Worm (Caenorhabditis elegans) whole organism, midembryonic: ENCODE results near the gene tpa-1.

Experiments used
- T22C8.4 ChIP-seq: fragments of 200-800 bp; sonication (Bioruptor generic); IDR thresholded peaks from 2 replicates; pipeline ENCODE4 v1.3.6; 2022; ENCODE audit warnings: missing genetic modification characterization, missing compliant biosample characterization
- cog-1 ChIP-seq: sonication (generic microtip); optimal IDR thresholded peaks from 2 replicates; lab custom pipeline; 2016; ENCODE audit warnings: missing genetic modification characterization, missing compliant biosample characterization
- flt-1 ChIP-seq: fragments of 200-800 bp; sonication (Bioruptor generic); IDR thresholded peaks from 2 replicates; pipeline ENCODE4 v1.3.6; 2022; ENCODE audit warnings: missing genetic modification characterization, missing compliant biosample characterization
- klf-2 ChIP-seq: fragments of 200-800 bp; sonication (Bioruptor generic); conservative IDR thresholded peaks from 2 replicates; pipeline ENCODE4 v1.3.6; 2022; ENCODE audit warnings: missing genetic modification reagents, missing genetic modification characterization, missing compliant biosample characterization
- med-1 ChIP-seq: sonication (generic microtip); optimal IDR thresholded peaks from 2 replicates; lab custom pipeline; 2017; ENCODE audit warnings: missing genetic modification characterization, mild to moderate bottlenecking, missing compliant biosample characterization, antibody characterized with exemption, missing genetic modification reagents; ENCODE audit not compliant: insufficient read depth
- ref-1 ChIP-seq: fragments of 200-800 bp; sonication (Bioruptor generic); conservative IDR thresholded peaks from 2 replicates; pipeline ENCODE4 v1.3.6; 2022; ENCODE audit warnings: missing genetic modification reagents, missing genetic modification characterization, missing compliant biosample characterization
- tab-1 ChIP-seq: fragments of 200-800 bp; sonication (Bioruptor generic); IDR thresholded peaks from 2 replicates; pipeline ENCODE4 v1.3.6; 2022; ENCODE audit warnings: missing genetic modification characterization, missing compliant biosample characterization
- ztf-23 ChIP-seq: fragments of 200-800 bp; sonication (Bioruptor generic); IDR thresholded peaks from 2 replicates; pipeline ENCODE4 v1.3.6; 2022; ENCODE audit warnings: missing genetic modification reagents, missing genetic modification characterization, missing compliant biosample characterization
- ztf-29 ChIP-seq: fragments of 200-800 bp; sonication (Bioruptor generic); IDR thresholded peaks from 2 replicates; pipeline ENCODE4 v1.3.6; 2022; ENCODE audit warnings: missing genetic modification reagents, missing genetic modification characterization, missing compliant biosample characterization

- TF ChIP-seq flt-1 (GFP tag; lab: Robert Waterston, UW) (no peak), ztf-29 (GFP tag; lab: Robert Waterston, UW) (no peak), klf-2 (GFP tag; lab: Robert Waterston, UW) (no peak), ztf-23 (GFP tag; lab: Robert Waterston, UW) (no peak), cog-1 (tag; lab: Kevin White, UChicago) (no peak), med-1 (GFP tag; lab: Kevin White, UChicago) (no peak), ref-1 (GFP tag; lab: Robert Waterston, UW) (no peak), tab-1 (no peak), T22C8.4 (GFP tag; lab: Robert Waterston, UW) (no peak)
Observed at ce11 chrIV:121607-122006, 29.8 kb downstream of the tpa-1 start, which contains the start of gene tut-1.
